Worm (Caenorhabditis elegans): ENCODE data around the gene nspb-4.
"Not testable (repeated sequence)": the region's sequence is repeated elsewhere in the genome, so short reads cannot be mapped to it uniquely, and the experiment has no call there.

Gene nspb-4

ce11 chrIV:6595912-6596311 lies 2.1 kb upstream of the nspb-4 start, which contains the start of gene F38A5.22:
F38A5.22 (minus strand) TSS chrIV:6595940.
- TF ChIP-seq ceh-13 (GFP tag; optimal IDR thresholded peaks at IDR 0.05) (no peak), tbx-11 (GFP tag; IDR thresholded peaks at IDR 0.05) (no peak), flt-1 (GFP tag; IDR thresholded peaks at IDR 0.05) (no peak), F13C5.2 (tag; optimal IDR thresholded peaks at IDR 0.05) (no peak), hmg-4 (GFP tag; optimal IDR thresholded peaks at IDR 0.05) (no peak), ama-1 (optimal IDR thresholded peaks at IDR 0.05) (no peak), B0310.2 (tag; optimal IDR thresholded peaks at IDR 0.05) (no peak), scrt-1 (GFP tag; IDR thresholded peaks at IDR 0.05) (no peak), sea-1 (GFP tag; conservative IDR thresholded peaks at IDR 0.05) (no peak)

ce11 chrIV:6597298-6597697 lies 720 bp upstream of the nspb-4 start, which contains the start of gene F38A5.6:
F38A5.6 (minus strand) TSS chrIV:6597398.
- TF ChIP-seq tbx-37 (GFP tag; conservative IDR thresholded peaks at IDR 0.05) (no peak), ceh-13 (GFP tag; optimal IDR thresholded peaks at IDR 0.05) (no peak), ets-7 (tag; optimal IDR thresholded peaks at IDR 0.05) (no peak), sea-1 (GFP tag; conservative IDR thresholded peaks at IDR 0.05) (no peak), hnd-1 (tag; optimal IDR thresholded peaks at IDR 0.05) (no peak), flt-1 (GFP tag; IDR thresholded peaks at IDR 0.05) (no peak), ceh-36 (tag; optimal IDR thresholded peaks at IDR 0.05) (no peak), tbx-11 (GFP tag; IDR thresholded peaks at IDR 0.05) (no peak), F13C5.2 (tag; optimal IDR thresholded peaks at IDR 0.05) (no peak), ama-1 (optimal IDR thresholded peaks at IDR 0.05) (no peak), hmg-4 (GFP tag; optimal IDR thresholded peaks at IDR 0.05) (no peak), aly-1 (tag; optimal IDR thresholded peaks at IDR 0.05) (no peak), B0310.2 (tag; optimal IDR thresholded peaks at IDR 0.05) (no peak), scrt-1 (GFP tag; IDR thresholded peaks at IDR 0.05) (no peak), tra-4 (tag; optimal IDR thresholded peaks at IDR 0.05) (no peak), pes-1 (GFP tag; IDR thresholded peaks at IDR 0.05) (no peak), hmbx-1 (tag; optimal IDR thresholded peaks at IDR 0.05) (no peak)

ce11 chrIV:6598740-6599139 lies 722 bp downstream of the nspb-4 start, which contains the start of gene nspb-5:
nspb-5 (plus strand) TSS chrIV:6599040.
- TF ChIP-seq tra-4, ceh-36, ets-7 (tag; optimal IDR thresholded peaks at IDR 0.05): not testable (repeated sequence)

- TF ChIP-seq flt-1 (GFP tag; IDR thresholded peaks at IDR 0.05) (no peak), hnd-1 (tag; optimal IDR thresholded peaks at IDR 0.05) (no peak)
Observed at ce11 chrIV:6599447-6599846, 1.4 kb downstream of the nspb-4 start, which contains the start of gene F38A5.8. F38A5.8 (plus strand) TSS chrIV:6599747.

- TF ChIP-seq tbx-37 (GFP tag; conservative IDR thresholded peaks at IDR 0.05) (no peak), flt-1 (GFP tag; IDR thresholded peaks at IDR 0.05) (no peak), B0310.2 (tag; optimal IDR thresholded peaks at IDR 0.05) (no peak), tbx-11 (GFP tag; IDR thresholded peaks at IDR 0.05) (no peak), ets-7 (tag; optimal IDR thresholded peaks at IDR 0.05) (no peak), ceh-36 (tag; optimal IDR thresholded peaks at IDR 0.05) (no peak), ceh-13 (GFP tag; optimal IDR thresholded peaks at IDR 0.05) (no peak), hmg-4 (GFP tag; optimal IDR thresholded peaks at IDR 0.05) (no peak), hnd-1 (tag; optimal IDR thresholded peaks at IDR 0.05) (no peak), sea-1 (GFP tag; conservative IDR thresholded peaks at IDR 0.05) (no peak), ama-1 (optimal IDR thresholded peaks at IDR 0.05) (no peak), hmbx-1 (tag; optimal IDR thresholded peaks at IDR 0.05) (no peak), F13C5.2 (tag; optimal IDR thresholded peaks at IDR 0.05) (no peak), scrt-1 (GFP tag; IDR thresholded peaks at IDR 0.05) (no peak), aly-1 (tag; optimal IDR thresholded peaks at IDR 0.05) (no peak), pes-1 (GFP tag; IDR thresholded peaks at IDR 0.05) (no peak), tra-4 (tag; optimal IDR thresholded peaks at IDR 0.05) (no peak)
Observed at ce11 chrIV:6601213-6601724, 3.3 kb downstream of the nspb-4 start, which contains the start of gene sup-36. sup-36 (plus strand) TSS chrIV:6601674.

ce11 chrIV:6602376-6602775 lies 4.4 kb downstream of the nspb-4 start, which contains the start of gene F15B10.3:
F15B10.3 (plus strand) TSS chrIV:6602676.
- TF ChIP-seq tbx-37 (GFP tag; conservative IDR thresholded peaks at IDR 0.05) = no peak
- TF ChIP-seq sea-1 (GFP tag; conservative IDR thresholded peaks at IDR 0.05) = no peak
- no peak for TF ChIP-seq ets-7 (tag; optimal IDR thresholded peaks at IDR 0.05)
- no peak for TF ChIP-seq ceh-36 (tag; optimal IDR thresholded peaks at IDR 0.05)
- TF ChIP-seq tra-4 (tag; optimal IDR thresholded peaks at IDR 0.05) = no peak
- TF ChIP-seq ceh-13 (GFP tag; optimal IDR thresholded peaks at IDR 0.05) = no peak
- no peak for TF ChIP-seq hmbx-1 (tag; optimal IDR thresholded peaks at IDR 0.05)
- no peak for TF ChIP-seq hmg-4 (GFP tag; optimal IDR thresholded peaks at IDR 0.05)
- TF ChIP-seq pes-1 (GFP tag; IDR thresholded peaks at IDR 0.05) = no peak
- TF ChIP-seq tbx-11 (GFP tag; IDR thresholded peaks at IDR 0.05) = no peak
- no peak for TF ChIP-seq aly-1 (tag; optimal IDR thresholded peaks at IDR 0.05)
- TF ChIP-seq B0310.2 (tag; optimal IDR thresholded peaks at IDR 0.05) = no peak
- TF ChIP-seq F13C5.2 (tag; optimal IDR thresholded peaks at IDR 0.05) = no peak
- TF ChIP-seq ama-1 (optimal IDR thresholded peaks at IDR 0.05) = no peak
- no peak for TF ChIP-seq flt-1 (GFP tag; IDR thresholded peaks at IDR 0.05)
- no peak for TF ChIP-seq scrt-1 (GFP tag; IDR thresholded peaks at IDR 0.05)
- no peak for TF ChIP-seq hnd-1 (tag; optimal IDR thresholded peaks at IDR 0.05)

- TF ChIP-seq ama-1 (optimal IDR thresholded peaks at IDR 0.05) (no peak), hmbx-1 (tag; optimal IDR thresholded peaks at IDR 0.05) (no peak), tbx-11 (GFP tag; IDR thresholded peaks at IDR 0.05) (no peak), tbx-37 (GFP tag; conservative IDR thresholded peaks at IDR 0.05) (no peak), sea-1 (GFP tag; conservative IDR thresholded peaks at IDR 0.05) (no peak), aly-1 (tag; optimal IDR thresholded peaks at IDR 0.05) (no peak), tra-4 (tag; optimal IDR thresholded peaks at IDR 0.05) (no peak), pes-1 (GFP tag; IDR thresholded peaks at IDR 0.05) (no peak), F13C5.2 (tag; optimal IDR thresholded peaks at IDR 0.05) (no peak), ceh-36 (tag; optimal IDR thresholded peaks at IDR 0.05) (no peak), hmg-4 (GFP tag; optimal IDR thresholded peaks at IDR 0.05) (no peak), flt-1 (GFP tag; IDR thresholded peaks at IDR 0.05) (no peak), hnd-1 (tag; optimal IDR thresholded peaks at IDR 0.05) (no peak), ets-7 (tag; optimal IDR thresholded peaks at IDR 0.05) (no peak), scrt-1 (GFP tag; IDR thresholded peaks at IDR 0.05) (no peak), B0310.2 (tag; optimal IDR thresholded peaks at IDR 0.05) (no peak), ceh-13 (GFP tag; optimal IDR thresholded peaks at IDR 0.05) (no peak)
Observed at ce11 chrIV:6603549-6603948, 5.5 kb downstream of the nspb-4 start.
